Fruit fly (Drosophila melanogaster): ENCODE data around the gene CG8289.

The CG8289 gene

DNA sequence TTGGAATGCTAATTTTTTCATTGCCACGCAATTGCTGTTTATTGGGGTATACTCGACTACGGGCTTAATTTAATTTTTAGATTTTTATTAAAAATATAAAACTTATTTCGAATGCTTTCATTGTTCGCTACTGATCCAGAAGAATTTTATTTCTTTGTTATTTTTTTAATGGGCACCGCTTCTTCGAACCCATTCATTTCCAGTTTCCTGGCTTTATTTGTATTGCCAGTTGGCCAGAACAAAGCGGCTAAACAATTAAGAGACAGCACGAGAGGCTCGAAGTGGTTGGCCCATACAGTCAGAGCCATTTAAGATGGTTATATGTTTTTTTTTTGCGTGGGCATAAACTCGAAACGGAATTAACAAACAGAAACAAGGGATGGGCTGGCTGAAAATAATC is 40.0 kb downstream of the CG8289 start (continued):
- TF ChIP-seq spab (GFP tag; optimal IDR thresholded peaks at IDR 0.05) (peak; percentile 21), fd59A (GFP tag; optimal IDR thresholded peaks at IDR 0.05) (peak; percentile 23), Ets96B (tag; optimal IDR thresholded peaks at IDR 0.05) (peak; percentile 68), Met (GFP tag; optimal IDR thresholded peaks at IDR 0.05) (peak; percentile 88), fkh (GFP tag; optimal IDR thresholded peaks at IDR 0.05) (no peak), Eip78C (GFP tag) (peak; percentile 95), Sox102F (GFP tag; optimal IDR thresholded peaks at IDR 0.05) (peak; percentile 80), CG3032 (tag; optimal IDR thresholded peaks at IDR 0.05) (peak; percentile 69), CG1621 (tag; optimal IDR thresholded peaks at IDR 0.05) (peak; percentile 23), CG8632 (GFP tag; optimal IDR thresholded peaks at IDR 0.05) (peak; percentile 81), net (GFP tag; optimal IDR thresholded peaks at IDR 0.05) (peak; percentile 82), CG9139 (GFP tag; optimal IDR thresholded peaks at IDR 0.05) (peak; percentile 55), topi (GFP tag; optimal IDR thresholded peaks at IDR 0.05) (peak; percentile 84), fd85E (GFP tag; optimal IDR thresholded peaks at IDR 0.05) (no peak), CG10669 (GFP tag; optimal IDR thresholded peaks at IDR 0.05) (peak; percentile 76), Lpt (GFP tag; optimal IDR thresholded peaks at IDR 0.05) (peak; percentile 15), dac (GFP tag; optimal IDR thresholded peaks at IDR 0.05) (peak; percentile 17), achi (GFP tag; optimal IDR thresholded peaks at IDR 0.05) (peak; percentile 76), CG6854 (GFP tag; optimal IDR thresholded peaks at IDR 0.05) (peak; percentile 59), Eip93F (GFP tag; optimal IDR thresholded peaks at IDR 0.05) (peak; percentile 72), CG6792 (GFP tag; optimal IDR thresholded peaks at IDR 0.05) (peak; percentile 80), esn (GFP tag; optimal IDR thresholded peaks at IDR 0.05) (peak; percentile 88), CG3919 (GFP tag; optimal IDR thresholded peaks at IDR 0.05) (peak; percentile 83)

dm6 chrX:17594745-17595144 is 41.1 kb downstream of the CG8289 start:
- TF ChIP-seq CG8632 (GFP tag; optimal IDR thresholded peaks at IDR 0.05): no peak
- peak; percentile 23 for TF ChIP-seq CG10669 (GFP tag; optimal IDR thresholded peaks at IDR 0.05)
- TF ChIP-seq Eip93F (GFP tag; optimal IDR thresholded peaks at IDR 0.05): no peak
- no peak for TF ChIP-seq acj6 (GFP tag; optimal IDR thresholded peaks at IDR 0.05)
- peak; percentile 16 for TF ChIP-seq CG3032 (tag; optimal IDR thresholded peaks at IDR 0.05)
- TF ChIP-seq CG11902 (GFP tag; optimal IDR thresholded peaks at IDR 0.05): no peak
- TF ChIP-seq CG7368 (GFP tag; optimal IDR thresholded peaks at IDR 0.05): no peak
- no peak for TF ChIP-seq Ets21C (GFP tag; optimal IDR thresholded peaks at IDR 0.05)
- peak; percentile 16 for TF ChIP-seq pdm3 (GFP tag; optimal IDR thresholded peaks at IDR 0.05)
- peak; percentile 38 for TF ChIP-seq dsx (GFP tag; optimal IDR thresholded peaks at IDR 0.05; ENCODE audit: poor library complexity, severe bottlenecking)
- TF ChIP-seq lz (GFP tag; optimal IDR thresholded peaks at IDR 0.05): no peak
- peak; percentile 23 for TF ChIP-seq CG10631 (GFP tag; optimal IDR thresholded peaks at IDR 0.05)
- TF ChIP-seq Eip78C (GFP tag): peak; percentile 82
- TF ChIP-seq CG3919 (GFP tag; optimal IDR thresholded peaks at IDR 0.05): peak; percentile 18
- no peak for TF ChIP-seq CG31627 (GFP tag; optimal IDR thresholded peaks at IDR 0.05)
- TF ChIP-seq vri (GFP tag; optimal IDR thresholded peaks at IDR 0.05): no peak
- 0 out of 3 replicates have a peak, but pooled peaks have one; percentile 30 for TF ChIP-seq eg (GFP tag; IDR thresholded peaks at IDR 0.05)
- no peak for TF ChIP-seq Blimp-1 (GFP tag; optimal IDR thresholded peaks at IDR 0.05)
- TF ChIP-seq CG9139 (GFP tag; optimal IDR thresholded peaks at IDR 0.05): no peak
- peak; percentile 62 for TF ChIP-seq svp (GFP tag)
- no peak for TF ChIP-seq Smox (GFP tag; optimal IDR thresholded peaks at IDR 0.05)
- no peak for TF ChIP-seq CG6792 (GFP tag; optimal IDR thresholded peaks at IDR 0.05)
- peak; percentile 60 for TF ChIP-seq CG15336 (GFP tag; IDR thresholded peaks at IDR 0.05)
- TF ChIP-seq CG1621 (tag; optimal IDR thresholded peaks at IDR 0.05): no peak
- TF ChIP-seq topi (GFP tag; optimal IDR thresholded peaks at IDR 0.05): peak; percentile 5
- TF ChIP-seq ss (GFP tag; optimal IDR thresholded peaks at IDR 0.05): peak in 1 of 2 experiments; percentile 19
- TF ChIP-seq CG34406 (GFP tag; optimal IDR thresholded peaks at IDR 0.05): no peak
- TF ChIP-seq Sox102F (GFP tag; optimal IDR thresholded peaks at IDR 0.05): no peak
- TF ChIP-seq CG6163 (GFP tag; IDR thresholded peaks at IDR 0.05): peak; percentile 47; the same call in 1 of the 3 replicates
- TF ChIP-seq Ets96B (tag; optimal IDR thresholded peaks at IDR 0.05): peak; percentile 20
- no peak for TF ChIP-seq Hr4 (GFP tag; optimal IDR thresholded peaks at IDR 0.05)
- TF ChIP-seq Eip75B (GFP tag; optimal IDR thresholded peaks at IDR 0.05): no peak
- TF ChIP-seq CG4318 (GFP tag; optimal IDR thresholded peaks at IDR 0.05): no peak
- TF ChIP-seq cyc (GFP tag; optimal IDR thresholded peaks at IDR 0.05): no peak
- TF ChIP-seq achi (GFP tag; optimal IDR thresholded peaks at IDR 0.05): no peak

Measured in whole organism, prepupa.